Fruit fly (Drosophila melanogaster): ENCODE measurements around the gene Gyc32E.

Gene Gyc32E

DNA sequence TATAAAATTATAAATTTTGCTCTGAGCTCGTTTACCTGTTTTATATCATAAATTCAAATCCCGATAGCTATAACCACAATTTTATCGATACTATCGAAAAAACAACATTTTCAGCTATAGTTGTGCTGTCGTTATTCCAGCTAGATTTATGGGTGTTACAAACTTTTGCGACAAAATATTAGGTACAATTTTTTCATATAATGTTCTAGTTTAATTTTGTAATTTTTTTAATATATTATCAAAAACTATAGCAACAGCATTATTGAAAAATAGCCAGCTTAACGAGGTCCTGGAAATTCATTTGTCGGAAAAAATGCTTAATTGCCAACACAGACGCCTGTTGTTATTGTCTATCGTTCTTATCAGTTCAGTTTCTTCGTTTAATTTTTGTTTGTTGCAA lies 57.8 kb downstream of the Gyc32E start, which contains the start of gene Wdr59:
Gene Wdr59, plus strand, starts transcription at position 334 of the 400 bp plus-strand sequence.
- TF ChIP-seq Eip93F (GFP tag; optimal IDR thresholded peaks at IDR 0.05) (no peak), Sox15 (GFP tag; optimal IDR thresholded peaks at IDR 0.05) (peak; percentile 8), esn (GFP tag; optimal IDR thresholded peaks at IDR 0.05) (peak; percentile 62), Gug (GFP tag; IDR thresholded peaks at IDR 0.05) (no peak), CG8319 (GFP tag; optimal IDR thresholded peaks at IDR 0.05) (no peak), CG6163 (GFP tag; IDR thresholded peaks at IDR 0.05) (no peak), CG3032 (tag; optimal IDR thresholded peaks at IDR 0.05) (peak; percentile 45), cyc (GFP tag; optimal IDR thresholded peaks at IDR 0.05) (no peak), lz (GFP tag; optimal IDR thresholded peaks at IDR 0.05) (peak; percentile 37), dsx (GFP tag; optimal IDR thresholded peaks at IDR 0.05; ENCODE audit: poor library complexity, severe bottlenecking) (no peak)

Measured in whole organism, prepupa.